Worm (Caenorhabditis elegans): Measurements from ENCODE around the gene comt-4.

ce11 chrV:2021283-2021682, 28.7 kb downstream of the comt-4 start:
- TF ChIP-seq him-1 (tag; optimal IDR thresholded peaks at IDR 0.05) (no peak), W03F9.2 (tag; optimal IDR thresholded peaks at IDR 0.05) (no peak)
